Fruit fly (Drosophila melanogaster) whole organism, embryonic: Measurements from ENCODE around the gene ATPsyngamma.

Experiments
- Abd-B ChIP-seq: fragments of 200-800 bp; sonication (Bioruptor generic); optimal IDR thresholded peaks from 2 replicates; lab custom pipeline; 2018; ENCODE audit warnings: missing biosample characterization, mild to moderate bottlenecking, missing genetic modification characterization, moderate library complexity
- Bdp1 ChIP-seq: fragments of 200-800 bp; sonication (Bioruptor generic); optimal IDR thresholded peaks from 3 replicates; lab custom pipeline; 2016; ENCODE audit warnings: missing biosample characterization, missing genetic modification characterization
- BtbVII ChIP-seq: fragments of 200-800 bp; sonication (Bioruptor generic); optimal IDR thresholded peaks from 3 replicates; lab custom pipeline; 2017; ENCODE audit warnings: missing biosample characterization, mild to moderate bottlenecking, missing genetic modification characterization
- CG10431 ChIP-seq: fragments of 200-800 bp; sonication (Bioruptor generic); optimal IDR thresholded peaks from 3 replicates; lab custom pipeline; 2018; ENCODE audit warnings: missing biosample characterization, mild to moderate bottlenecking, missing genetic modification characterization
- CG11398 ChIP-seq: fragments of 200-800 bp; sonication (Bioruptor generic); optimal IDR thresholded peaks from 2 replicates; lab custom pipeline; 2016; ENCODE audit warnings: missing biosample characterization, missing genetic modification characterization
- CG12071 ChIP-seq: fragments of 200-800 bp; sonication (Bioruptor generic); optimal IDR thresholded peaks from 3 replicates; lab custom pipeline; 2018; ENCODE audit warnings: missing biosample characterization, mild to moderate bottlenecking, missing genetic modification characterization
- CG14014 ChIP-seq: fragments of 200-800 bp; sonication (Bioruptor generic); IDR thresholded peaks from 2 replicates; pipeline ENCODE4 v1.3.6; 2022; ENCODE audit warnings: missing biosample characterization, missing genetic modification characterization
- CG14710 ChIP-seq: fragments of 200-800 bp; sonication (Bioruptor generic); optimal IDR thresholded peaks from 3 replicates; lab custom pipeline; 2019; ENCODE audit warnings: missing biosample characterization, mild to moderate bottlenecking, missing genetic modification characterization, moderate library complexity
- CG15601 ChIP-seq: fragments of 200-800 bp; sonication (Bioruptor generic); optimal IDR thresholded peaks from 3 replicates; lab custom pipeline; 2019; ENCODE audit warnings: missing biosample characterization, mild to moderate bottlenecking, missing genetic modification characterization, moderate library complexity
- CG1647 ChIP-seq: fragments of 200-800 bp; sonication (Bioruptor generic); optimal IDR thresholded peaks from 3 replicates; lab custom pipeline; 2016; ENCODE audit warnings: missing biosample characterization, missing genetic modification characterization
- CG17829 ChIP-seq: fragments of 200-800 bp; optimal IDR thresholded peaks from 2 replicates; lab custom pipeline; 2019; ENCODE audit warnings: missing biosample characterization, mild to moderate bottlenecking, missing genetic modification characterization, moderate library complexity
- CG2875 ChIP-seq: fragments of 200-800 bp; sonication (Bioruptor generic); optimal IDR thresholded peaks from 2 replicates; lab custom pipeline; 2017; ENCODE audit warnings: missing biosample characterization, mild to moderate bottlenecking, missing genetic modification characterization, missing genetic modification reagents
- CG32532 ChIP-seq: fragments of 200-800 bp; sonication (Bioruptor generic); IDR thresholded peaks from 2 replicates; pipeline ENCODE4 v1.3.6; 2022; ENCODE audit warnings: missing biosample characterization, missing genetic modification characterization
- CG4360 ChIP-seq: fragments of 200-800 bp; sonication (Bioruptor generic); IDR thresholded peaks from 2 replicates; pipeline ENCODE4 v1.3.6; 2022; ENCODE audit warnings: missing biosample characterization, missing genetic modification characterization
- CG5953 ChIP-seq: fragments of 200-800 bp; sonication (Bioruptor generic); IDR thresholded peaks from 2 replicates; pipeline ENCODE4 v1.3.6; 2022; ENCODE audit warnings: missing biosample characterization, missing genetic modification characterization
- CG6654 ChIP-seq: fragments of 200-800 bp; sonication (Bioruptor generic); optimal IDR thresholded peaks from 2 replicates; lab custom pipeline; 2017; ENCODE audit warnings: missing biosample characterization, mild to moderate bottlenecking, missing genetic modification characterization
- CG7357 ChIP-seq: fragments of 200-800 bp; sonication (Bioruptor generic); IDR thresholded peaks from 3 replicates; pipeline ENCODE4 v1.3.6; 2022; ENCODE audit warnings: missing biosample characterization, missing genetic modification characterization
- CG7928 ChIP-seq: fragments of 200-800 bp; sonication (Bioruptor generic); optimal IDR thresholded peaks from 2 replicates; lab custom pipeline; 2017; ENCODE audit warnings: missing biosample characterization, mild to moderate bottlenecking, missing genetic modification characterization
- E2f2 ChIP-seq: fragments of 200-800 bp; sonication (Bioruptor generic); IDR thresholded peaks from 2 replicates; pipeline ENCODE4 v1.3.6; 2022; ENCODE audit warnings: missing biosample characterization, missing genetic modification characterization
- HLH4C ChIP-seq: fragments of 200-800 bp; sonication (Bioruptor generic); IDR thresholded peaks from 3 replicates; pipeline ENCODE4 v1.3.6; 2022; ENCODE audit warnings: missing biosample characterization, missing genetic modification characterization; ENCODE audit not compliant: partially characterized antibody
- Hand ChIP-seq: fragments of 200-800 bp; sonication (Bioruptor generic); optimal IDR thresholded peaks from 2 replicates; lab custom pipeline; 2017; ENCODE audit warnings: mild to moderate bottlenecking, missing biosample characterization, missing genetic modification reagents, missing genetic modification characterization
- Lim3 ChIP-seq: fragments of 200-800 bp; sonication (Bioruptor generic); IDR thresholded peaks from 2 replicates; pipeline ENCODE4 v1.3.6; 2022; ENCODE audit warnings: missing biosample characterization, missing genetic modification characterization
- MESR4 ChIP-seq: fragments of 200-800 bp; sonication (Bioruptor generic); optimal IDR thresholded peaks from 2 replicates; lab custom pipeline; 2018; ENCODE audit warnings: missing biosample characterization, mild to moderate bottlenecking, missing genetic modification characterization, moderate library complexity
- Med ChIP-seq: fragments of 200-800 bp; sonication (Bioruptor generic); peaks from one replicate; lab custom pipeline; 2016; ENCODE audit warnings: missing biosample characterization, missing genetic modification characterization, mild to moderate bottlenecking, inconsistent platforms, moderate library complexity
- NC2α ChIP-seq: fragments of 200-800 bp; sonication (Bioruptor generic); optimal IDR thresholded peaks from 2 replicates; lab custom pipeline; 2016; ENCODE audit warnings: missing biosample characterization, missing genetic modification characterization
- Optix ChIP-seq: fragments of 200-800 bp; sonication (Bioruptor generic); IDR thresholded peaks from 3 replicates; pipeline ENCODE4 v1.3.6; 2022; ENCODE audit warnings: missing biosample characterization, missing genetic modification characterization
- Sry-β ChIP-seq: fragments of 200-800 bp; sonication (Bioruptor generic); optimal IDR thresholded peaks from 2 replicates; lab custom pipeline; 2018; ENCODE audit warnings: missing biosample characterization, mild to moderate bottlenecking, missing genetic modification characterization, moderate library complexity
- cad ChIP-seq: fragments of >200 bp; optimal IDR thresholded peaks from 2 replicates; lab custom pipeline; 2017; ENCODE audit warnings: missing biosample characterization, missing genetic modification characterization
- chif ChIP-seq, 2 experiments: fragments of 200-800 bp; sonication (Bioruptor generic); optimal IDR thresholded peaks; 3 replicates each; lab custom pipeline; 2016; ENCODE audit warnings: missing biosample characterization in 2 of 2, missing genetic modification characterization in 2 of 2
- croc ChIP-seq: fragments of 200-800 bp; sonication (Bioruptor generic); conservative IDR thresholded peaks from 3 replicates; pipeline ENCODE4 v1.3.6; 2022; ENCODE audit warnings: missing biosample characterization, missing genetic modification characterization
- dpn ChIP-seq, 2 experiments: fragments of 200-800 bp; sonication (Bioruptor generic); optimal IDR thresholded peaks; 3 replicates each; lab custom pipeline; 2016; ENCODE audit warnings: missing biosample characterization in 2 of 2, missing genetic modification characterization in 2 of 2
- fd3F ChIP-seq: fragments of 200-800 bp; sonication (Bioruptor generic); optimal IDR thresholded peaks from 2 replicates; lab custom pipeline; 2018; ENCODE audit warnings: missing biosample characterization, mild to moderate bottlenecking, missing genetic modification characterization, moderate library complexity
- fd64A ChIP-seq: fragments of 200-800 bp; sonication (Bioruptor generic); optimal IDR thresholded peaks from 3 replicates; lab custom pipeline; 2018; ENCODE audit warnings: missing biosample characterization, mild to moderate bottlenecking, missing genetic modification characterization
- gem ChIP-seq: fragments of 200-800 bp; sonication (Bioruptor generic); optimal IDR thresholded peaks from 2 replicates; lab custom pipeline; 2019; ENCODE audit warnings: missing biosample characterization, mild to moderate bottlenecking, missing genetic modification characterization, moderate library complexity
- hbn ChIP-seq: fragments of 200-800 bp; sonication (Bioruptor generic); IDR thresholded peaks from 2 replicates; pipeline ENCODE4 v1.3.6; 2022; ENCODE audit warnings: missing biosample characterization, missing genetic modification characterization; ENCODE audit not compliant: partially characterized antibody
- ind ChIP-seq: fragments of 200-800 bp; sonication (Bioruptor generic); optimal IDR thresholded peaks from 3 replicates; lab custom pipeline; 2016; ENCODE audit warnings: missing biosample characterization, missing genetic modification characterization
- kay ChIP-seq: fragments of 200-800 bp; sonication (Bioruptor generic); optimal IDR thresholded peaks from 2 replicates; lab custom pipeline; 2016; ENCODE audit warnings: missing biosample characterization, missing genetic modification characterization
- luna ChIP-seq: fragments of 200-800 bp; sonication (Bioruptor generic); optimal IDR thresholded peaks from 2 replicates; lab custom pipeline; 2016; ENCODE audit warnings: missing biosample characterization, missing genetic modification characterization
- pita ChIP-seq: fragments of 200-800 bp; sonication (Bioruptor generic); optimal IDR thresholded peaks from 2 replicates; lab custom pipeline; 2017; ENCODE audit warnings: missing biosample characterization, mild to moderate bottlenecking, missing genetic modification characterization
- row ChIP-seq: fragments of 200-800 bp; sonication (Bioruptor generic); IDR thresholded peaks from 3 replicates; pipeline ENCODE4 v1.3.6; 2022; ENCODE audit warnings: missing biosample characterization, missing genetic modification characterization
- schlank ChIP-seq: fragments of 200-800 bp; sonication (Bioruptor generic); optimal IDR thresholded peaks from 2 replicates; lab custom pipeline; 2018; ENCODE audit warnings: missing biosample characterization, mild to moderate bottlenecking, missing genetic modification characterization
- scrt ChIP-seq: fragments of 200-800 bp; sonication (Bioruptor generic); optimal IDR thresholded peaks from 2 replicates; lab custom pipeline; 2018; ENCODE audit warnings: missing biosample characterization, mild to moderate bottlenecking, missing genetic modification characterization, moderate library complexity
- tll ChIP-seq, 2 experiments: fragments of 200-800 bp in 1 of 2; fragments of >200 bp in 1 of 2; sonication (Bioruptor generic) in 1 of 2; optimal IDR thresholded peaks; 2 replicates each; lab custom pipeline; 2017 to 2019; ENCODE audit warnings: missing biosample characterization in 2 of 2, missing genetic modification characterization in 2 of 2, mild to moderate bottlenecking in 1 of 2, moderate library complexity in 1 of 2
- unc-4 ChIP-seq: fragments of 200-800 bp; sonication (Bioruptor generic); IDR thresholded peaks from 2 replicates; pipeline ENCODE4 v1.3.6; 2022; ENCODE audit warnings: missing biosample characterization, missing genetic modification characterization; ENCODE audit not compliant: partially characterized antibody
- vvl ChIP-seq: fragments of 200-800 bp; sonication (Bioruptor generic); IDR thresholded peaks from 2 replicates; pipeline ENCODE4 v1.3.6; 2022; ENCODE audit warnings: missing biosample characterization, missing genetic modification characterization
- zen ChIP-seq: fragments of 200-800 bp; sonication (Bioruptor generic); optimal IDR thresholded peaks from 3 replicates; lab custom pipeline; 2018; ENCODE audit warnings: missing biosample characterization, mild to moderate bottlenecking, missing genetic modification characterization, moderate library complexity

Gene ATPsyngamma

dm6 chr3R:29748591-29749303, at the start of gene ATPsyngamma, which contains the start of gene yata (continued):
- no peak for TF ChIP-seq CG14014 (GFP tag; lab: Robert Waterston, UW)
- peak; percentile 53; the same call in 1 of the 3 replicates for TF ChIP-seq HLH4C (GFP tag; lab: Robert Waterston, UW)
- peak; percentile 57 for TF ChIP-seq CG15601 (tag; lab: Kevin White, UChicago)
- TF ChIP-seq CG7357: no peak
- peak; percentile 59 for TF ChIP-seq hbn (GFP tag; lab: Robert Waterston, UW)

- TF ChIP-seq croc (GFP tag; lab: Robert Waterston, UW) (no peak), NC2α (no peak), unc-4 (GFP tag; lab: Robert Waterston, UW) (no peak), kay (no peak), CG7928 (GFP tag; lab: Kevin White, UChicago) (no peak), Med (GFP tag; lab: Kevin White, UChicago) (no peak), CG14710 (tag; lab: Kevin White, UChicago) (no peak), schlank (tag; lab: Kevin White, UChicago) (no peak), fd3F (no peak), CG6654 (GFP tag; lab: Kevin White, UChicago) (no peak), MESR4 (no peak), dpn (GFP tag; optimal IDR thresholded peaks at IDR 0.05; lab: Kevin White, UChicago) (no peak)
Measured at dm6 chr3R:29797183-29797582, 48.2 kb upstream of the ATPsyngamma start.

- TF ChIP-seq Abd-B (no peak), vvl (no peak), CG10431 (GFP tag; lab: Kevin White, UChicago) (no peak), luna (no peak), Sry-β (GFP tag; lab: Kevin White, UChicago) (no peak), CG32532 (GFP tag; lab: Robert Waterston, UW) (no peak), Hand (GFP tag; lab: Kevin White, UChicago) (no peak), CG5953 (GFP tag; lab: Robert Waterston, UW) (no peak), chif (GFP tag; optimal IDR thresholded peaks at IDR 0.05; lab: Kevin White, UChicago) (no peak), tll (GFP tag; optimal IDR thresholded peaks at IDR 0.05; lab: Kevin White, UChicago) (peak in 1 of 2 experiments; percentile 85), BtbVII (no peak), scrt (GFP tag; lab: Kevin White, UChicago) (no peak), CG2875 (GFP tag; lab: Kevin White, UChicago) (no peak), CG17829 (tag; lab: Kevin White, UChicago) (no peak), CG11398 (GFP tag; lab: Kevin White, UChicago) (no peak), Bdp1 (GFP tag; lab: Kevin White, UChicago) (no peak), Optix (GFP tag; lab: Robert Waterston, UW) (no peak), HLH4C (GFP tag; lab: Robert Waterston, UW) (0 out of 3 replicates have a peak, but pooled peaks have one; percentile 24), E2f2 (GFP tag; lab: Robert Waterston, UW) (no peak), cad (peak; percentile 54), CG12071 (no peak), Lim3 (GFP tag; lab: Robert Waterston, UW) (no peak), pita (GFP tag; lab: Kevin White, UChicago) (no peak), CG1647 (GFP tag; lab: Kevin White, UChicago) (no peak), fd64A (no peak), gem (tag; lab: Kevin White, UChicago) (no peak), ind (no peak), CG4360 (no peak), row (GFP tag; lab: Robert Waterston, UW) (no peak), zen (tag; lab: Kevin White, UChicago) (peak; percentile 63)
Measured at dm6 chr3R:29794161-29794882, 45.4 kb upstream of the ATPsyngamma start, which contains the start of gene sro. TSS of gene sro (plus strand) at chr3R:29794597.
